Fruit fly (Drosophila melanogaster) whole organism, embryonic: ENCODE measurements around the gene slow.

Source experiments
- B-H2 ChIP-seq: fragments of 200-800 bp; sonication (Bioruptor generic); optimal IDR thresholded peaks from 2 replicates; lab custom pipeline; 2018; ENCODE audit warnings: missing biosample characterization, mild to moderate bottlenecking, missing genetic modification characterization
- CG33557 ChIP-seq: fragments of 200-800 bp; sonication (Bioruptor generic); optimal IDR thresholded peaks from 2 replicates; lab custom pipeline; 2019; ENCODE audit warnings: missing biosample characterization, mild to moderate bottlenecking, missing genetic modification characterization, moderate library complexity
- CG6254 ChIP-seq: fragments of 200-800 bp; sonication (Bioruptor generic); optimal IDR thresholded peaks from 3 replicates; lab custom pipeline; 2017; ENCODE audit warnings: mild to moderate bottlenecking, missing biosample characterization, missing genetic modification reagents, missing genetic modification characterization
- CHES-1-like ChIP-seq: fragments of 200-800 bp; sonication (Bioruptor generic); optimal IDR thresholded peaks from 2 replicates; lab custom pipeline; 2016; ENCODE audit warnings: missing biosample characterization, missing genetic modification characterization

- TF ChIP-seq CHES-1-like (GFP tag; lab: Kevin White, UChicago) (no peak), B-H2 (GFP tag; lab: Kevin White, UChicago) (no peak), CG33557 (GFP tag; lab: Kevin White, UChicago) (no peak), CG6254 (no peak)
These were observed 44.7 kb upstream of the slow start for dm6 chr3L:4339525-4339924.
